Worm (Caenorhabditis elegans) whole organism, L4 larva: ENCODE results near the gene lsm-4.

Source experiments
- F26F4.8 ChIP-seq: fragments of 200-800 bp; sonication (Bioruptor generic); conservative IDR thresholded peaks from 2 replicates; pipeline ENCODE4 v1.3.6; 2022; ENCODE audit warnings: missing genetic modification characterization, missing compliant biosample characterization
- cey-2 ChIP-seq: sonication (generic microtip); optimal IDR thresholded peaks from 3 replicates; lab custom pipeline; 2017; ENCODE audit warnings: missing genetic modification characterization, mild to moderate bottlenecking, missing compliant biosample characterization, antibody characterized with exemption, borderline replicate concordance; ENCODE audit not compliant: insufficient read depth
- dpl-1 ChIP-seq: fragments of 150-350 bp; optimal IDR thresholded peaks from 2 replicates; lab custom pipeline; 2014; ENCODE audit warnings: missing biosample characterization, missing genetic modification reagents, missing genetic modification characterization
- egl-27 ChIP-seq: sonication (generic microtip); optimal IDR thresholded peaks from 3 replicates; lab custom pipeline; 2017; ENCODE audit warnings: missing biosample characterization, missing genetic modification reagents, missing genetic modification characterization
- fkh-10 ChIP-seq: fragments of 150-350 bp; optimal IDR thresholded peaks from 2 replicates; lab custom pipeline; 2014; ENCODE audit warnings: missing biosample characterization, missing genetic modification reagents, missing genetic modification characterization
- jun-1 ChIP-seq: fragments of 150-350 bp; optimal IDR thresholded peaks from 2 replicates; lab custom pipeline; 2014; ENCODE audit warnings: missing biosample characterization, missing genetic modification reagents, missing genetic modification characterization
- lsy-2 ChIP-seq, 2 experiments: fragments of 150-350 bp in 1 of 2; sonication (generic microtip) in 1 of 2; optimal IDR thresholded peaks; 2 replicates each; lab custom pipeline; 2014 to 2017; ENCODE audit warnings: missing biosample characterization in 2 of 2, missing genetic modification characterization in 2 of 2
- madf-5 ChIP-seq, 2 experiments: fragments of 200-800 bp; sonication (Bioruptor generic); IDR thresholded peaks; 2 replicates each; pipeline ENCODE4 v1.3.6; 2022; ENCODE audit warnings: missing compliant biosample characterization in 2 of 2, missing genetic modification characterization in 2 of 2
- mdt-29 ChIP-seq: fragments of 200-800 bp; sonication (Bioruptor generic); IDR thresholded peaks from 2 replicates; pipeline ENCODE4 v1.3.6; 2022; ENCODE audit warnings: missing genetic modification reagents, missing genetic modification characterization, missing compliant biosample characterization
- nhr-237 ChIP-seq: sonication (generic microtip); optimal IDR thresholded peaks from 2 replicates; lab custom pipeline; 2017; ENCODE audit warnings: missing biosample characterization, missing genetic modification characterization
- skn-1 ChIP-seq: fragments of 150-350 bp; optimal IDR thresholded peaks from 2 replicates; lab custom pipeline; 2014; ENCODE audit warnings: missing biosample characterization, missing genetic modification characterization
- unc-39 ChIP-seq: sonication (generic microtip); optimal IDR thresholded peaks from 2 replicates; lab custom pipeline; 2017; ENCODE audit warnings: missing biosample characterization, missing genetic modification characterization
- unc-62 ChIP-seq, 3 experiments: fragments of 150-350 bp in 1 of 3; sonication (generic microtip); optimal IDR thresholded peaks in 2 of 3; peaks in 1 of 3; 1 replicate in 1 of 3; 2 replicates in 2 of 3; lab custom pipeline; 2014 to 2017; ENCODE audit warnings: missing biosample characterization in 3 of 3, missing genetic modification characterization in 3 of 3, missing genetic modification reagents in 3 of 3, missing genotype in 1 of 3
- zag-1 ChIP-seq: fragments of 150-350 bp; optimal IDR thresholded peaks from 2 replicates; lab custom pipeline; 2014; ENCODE audit warnings: missing biosample characterization, missing genetic modification characterization

ce11 chrII:7225864-7226522, 27.0 kb downstream of the lsm-4 start, which contains the start of gene clh-3:
- TF ChIP-seq unc-39 (tag; lab: Kevin White, UChicago), result no peak
- TF ChIP-seq dpl-1 (GFP tag; lab: Kevin White, UChicago), result no peak
- TF ChIP-seq lsy-2 (tag; optimal IDR thresholded peaks at IDR 0.05; lab: Kevin White, UChicago), result no peak
- no peak for TF ChIP-seq F26F4.8 (GFP tag; lab: Robert Waterston, UW)
- TF ChIP-seq nhr-237, result no peak
- no peak for TF ChIP-seq unc-62 (GFP tag; optimal IDR thresholded peaks at IDR 0.05 in 1 of 2; lab: Kevin White, UChicago)
- TF ChIP-seq unc-62 (tag; optimal IDR thresholded peaks at IDR 0.05; lab: Kevin White, UChicago), result no peak
- no peak for TF ChIP-seq jun-1 (tag; lab: Kevin White, UChicago)
- no peak for TF ChIP-seq madf-5 (GFP tag; IDR thresholded peaks at IDR 0.05; lab: Robert Waterston, UW)
- TF ChIP-seq mdt-29 (GFP tag; lab: Robert Waterston, UW), result no peak
- no peak for TF ChIP-seq zag-1 (tag; lab: Kevin White, UChicago)
- TF ChIP-seq cey-2 (tag; lab: Kevin White, UChicago), result no peak
- TF ChIP-seq skn-1 (tag; lab: Kevin White, UChicago), result no peak
- no peak for TF ChIP-seq fkh-10
- TF ChIP-seq egl-27, result no peak
